Worm (Caenorhabditis elegans) whole organism, L4/young adult: ENCODE results near the gene C48D5.3.

Experiments used
- W03F9.2 ChIP-seq: fragments of 150-350 bp; optimal IDR thresholded peaks from 2 replicates; lab custom pipeline; 2014; ENCODE audit warnings: missing biosample characterization, missing genetic modification characterization
- him-1 ChIP-seq: sonication (generic microtip); optimal IDR thresholded peaks from 2 replicates; lab custom pipeline; 2016; ENCODE audit warnings: missing genotype, missing genetic modification reagents, missing genetic modification characterization, missing compliant biosample characterization

DNA sequence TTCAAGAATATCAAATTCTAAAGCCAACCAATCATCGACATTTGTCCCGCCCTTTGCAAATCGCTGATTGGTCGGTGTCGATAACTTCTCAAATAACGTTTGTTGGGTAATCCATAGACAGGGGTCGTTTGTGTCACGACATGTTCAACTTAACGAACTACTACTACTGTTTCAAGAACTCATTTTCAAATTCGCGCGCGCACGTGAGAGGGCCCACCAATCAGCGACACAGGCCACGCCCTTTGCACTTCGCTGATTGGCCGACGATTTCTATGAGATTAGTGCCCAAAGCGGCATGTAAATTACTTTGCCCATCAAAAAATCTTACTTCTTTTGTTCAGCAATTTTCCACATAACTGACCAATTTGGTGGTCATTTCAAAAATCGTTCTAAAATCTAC lies 13.1 kb upstream of the C48D5.3 start:
- TF ChIP-seq him-1 (tag; lab: Kevin White, UChicago) (no peak), W03F9.2 (tag; lab: Kevin White, UChicago) (no peak)
